Fruit fly (Drosophila melanogaster): Measurements from ENCODE around the gene Cpsf5.

The Cpsf5 gene

DNA sequence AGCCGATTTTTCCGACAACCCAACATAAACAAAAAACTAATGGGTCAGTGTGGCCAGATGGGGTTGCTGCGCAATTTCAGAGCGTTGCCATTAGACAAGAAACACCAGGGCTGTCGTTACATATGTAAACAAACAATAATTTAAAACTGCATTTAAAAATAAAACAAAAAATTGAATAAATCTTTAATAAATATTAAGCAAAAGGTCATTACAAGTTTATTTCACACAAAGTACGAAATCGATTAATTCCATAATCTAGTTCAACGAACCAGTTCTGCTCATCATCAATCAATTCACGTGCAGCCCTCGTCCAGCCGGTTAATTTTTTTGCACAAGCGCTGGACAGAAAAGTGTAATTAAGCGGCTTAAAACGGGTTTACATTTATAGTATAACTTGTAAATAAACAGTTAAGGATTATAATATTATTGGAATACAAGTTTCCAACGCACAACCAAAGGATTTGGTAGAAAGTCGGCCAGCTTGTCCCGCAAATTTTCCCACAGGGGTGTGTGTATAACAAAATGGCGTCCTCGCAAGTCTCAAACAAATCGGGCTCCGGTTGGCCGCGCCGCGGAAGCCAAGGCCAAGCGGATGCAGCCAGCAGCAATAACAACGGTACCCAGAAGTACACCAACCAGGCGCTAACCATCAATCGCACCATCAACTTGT is at the start of gene Cpsf5, which contains the start of gene CG4022:
Gene Cpsf5 (plus strand): TSS at position 285 of the 670 bp plus-strand sequence.
Gene CG4022 (minus strand): TSS at position 79 of the 670 bp plus-strand sequence.
- 0 out of 2 replicates have a peak, but pooled peaks have one; percentile 22 for TF ChIP-seq CG11294 (GFP tag; IDR thresholded peaks at IDR 0.05)
- TF ChIP-seq Sox15 (GFP tag; optimal IDR thresholded peaks at IDR 0.05): peak; percentile 46
- no peak for TF ChIP-seq CG9139 (GFP tag; optimal IDR thresholded peaks at IDR 0.05)
- TF ChIP-seq CG8632 (GFP tag; optimal IDR thresholded peaks at IDR 0.05): peak; percentile 29
- TF ChIP-seq Ets96B (tag; optimal IDR thresholded peaks at IDR 0.05): peak; percentile 61
- peak; percentile 71 for TF ChIP-seq Smox (GFP tag; optimal IDR thresholded peaks at IDR 0.05)
- TF ChIP-seq CG3919 (GFP tag; optimal IDR thresholded peaks at IDR 0.05): peak; percentile 67
- peak; percentile 71 for TF ChIP-seq CG34406 (GFP tag; optimal IDR thresholded peaks at IDR 0.05)
- TF ChIP-seq dsx (GFP tag; optimal IDR thresholded peaks at IDR 0.05; ENCODE audit: poor library complexity, severe bottlenecking): peak; percentile 41
- TF ChIP-seq CG11762 (GFP tag; optimal IDR thresholded peaks at IDR 0.05; ENCODE audit: insufficient read depth): peak; percentile 45
- peak; percentile 84 for TF ChIP-seq pdm3 (GFP tag; optimal IDR thresholded peaks at IDR 0.05)
- peak; percentile 83 for TF ChIP-seq Hr4 (GFP tag; optimal IDR thresholded peaks at IDR 0.05)
- peak; percentile 62 for TF ChIP-seq cyc (GFP tag; optimal IDR thresholded peaks at IDR 0.05)
- TF ChIP-seq Eip93F (GFP tag; optimal IDR thresholded peaks at IDR 0.05): peak; percentile 69
- no peak; the same call in 1 of the 2 replicates for TF ChIP-seq Gug (GFP tag; IDR thresholded peaks at IDR 0.05)
- TF ChIP-seq CG6808 (GFP tag; optimal IDR thresholded peaks at IDR 0.05): peak; percentile 36
- peak; percentile 77 for TF ChIP-seq Sox102F (GFP tag; optimal IDR thresholded peaks at IDR 0.05)
- no peak for TF ChIP-seq Hr38 (GFP tag; optimal IDR thresholded peaks at IDR 0.05)
- peak; percentile 54 for TF ChIP-seq net (GFP tag; optimal IDR thresholded peaks at IDR 0.05)
- no peak for TF ChIP-seq CG4318 (GFP tag; optimal IDR thresholded peaks at IDR 0.05)
- TF ChIP-seq OdsH (GFP tag; optimal IDR thresholded peaks at IDR 0.05): peak; percentile 79
- peak; percentile 76 for TF ChIP-seq lz (GFP tag; optimal IDR thresholded peaks at IDR 0.05)
- TF ChIP-seq Sox14 (GFP tag; optimal IDR thresholded peaks at IDR 0.05): peak; percentile 70
- peak; percentile 34 to 47 for TF ChIP-seq ss (GFP tag; optimal IDR thresholded peaks at IDR 0.05)
- peak; percentile 79 for TF ChIP-seq CG10631 (GFP tag; optimal IDR thresholded peaks at IDR 0.05)
- TF ChIP-seq vri (GFP tag; optimal IDR thresholded peaks at IDR 0.05): peak; percentile 65
- no peak for TF ChIP-seq dac (GFP tag; optimal IDR thresholded peaks at IDR 0.05)
- no peak for TF ChIP-seq spab (GFP tag; optimal IDR thresholded peaks at IDR 0.05)
- peak; percentile 83; the same call in 2 of the 3 replicates for TF ChIP-seq eg (GFP tag; IDR thresholded peaks at IDR 0.05)
- TF ChIP-seq achi (GFP tag; optimal IDR thresholded peaks at IDR 0.05): peak; percentile 77
- no peak for TF ChIP-seq salr (GFP tag; optimal IDR thresholded peaks at IDR 0.05)
- TF ChIP-seq fd85E (GFP tag; optimal IDR thresholded peaks at IDR 0.05): no peak
- TF ChIP-seq CG6163 (GFP tag; IDR thresholded peaks at IDR 0.05): peak; percentile 79
- peak; percentile 73 for TF ChIP-seq CG8119 (GFP tag; IDR thresholded peaks at IDR 0.05)
- peak; percentile 49 for TF ChIP-seq Lpt (GFP tag; optimal IDR thresholded peaks at IDR 0.05)
- TF ChIP-seq CG11902 (GFP tag; optimal IDR thresholded peaks at IDR 0.05): peak; percentile 4
- peak; percentile 74 for TF ChIP-seq Met (GFP tag; optimal IDR thresholded peaks at IDR 0.05)
- no peak for TF ChIP-seq CG16779 (tag; optimal IDR thresholded peaks at IDR 0.05)
- TF ChIP-seq topi (GFP tag; optimal IDR thresholded peaks at IDR 0.05): peak; percentile 70
- no peak for TF ChIP-seq CG6854 (GFP tag; optimal IDR thresholded peaks at IDR 0.05)
- TF ChIP-seq CG7368 (GFP tag; optimal IDR thresholded peaks at IDR 0.05): peak; percentile 56
- no peak for TF ChIP-seq fd59A (GFP tag; optimal IDR thresholded peaks at IDR 0.05)
- no peak for TF ChIP-seq CG8319 (GFP tag; optimal IDR thresholded peaks at IDR 0.05)
- TF ChIP-seq fkh (GFP tag; optimal IDR thresholded peaks at IDR 0.05): peak; percentile 99
- TF ChIP-seq CG32006 (GFP tag; optimal IDR thresholded peaks at IDR 0.05): peak; percentile 82
- peak; percentile 46 for TF ChIP-seq Ets21C (GFP tag; optimal IDR thresholded peaks at IDR 0.05)
- peak; percentile 78 for TF ChIP-seq Eip75B (GFP tag; optimal IDR thresholded peaks at IDR 0.05)
- peak; percentile 77 for TF ChIP-seq acj6 (GFP tag; optimal IDR thresholded peaks at IDR 0.05)
- TF ChIP-seq Hr39 (GFP tag; optimal IDR thresholded peaks at IDR 0.05): peak; percentile 62
- no peak for TF ChIP-seq CG10669 (GFP tag; optimal IDR thresholded peaks at IDR 0.05)
- TF ChIP-seq CG1621 (tag; optimal IDR thresholded peaks at IDR 0.05): peak; percentile 36
